Worm (Caenorhabditis elegans) whole organism, L2 larva: ENCODE data around the gene M04G7.2.

Source experiments
- R02D3.7 ChIP-seq: fragments of 150-350 bp; optimal IDR thresholded peaks from 2 replicates; lab custom pipeline; 2014; ENCODE audit warnings: missing biosample characterization, missing genetic modification characterization
- dmd-4 ChIP-seq: sonication (generic microtip); optimal IDR thresholded peaks from 2 replicates; lab custom pipeline; 2017; ENCODE audit warnings: missing biosample characterization, missing genetic modification characterization
- elt-1 ChIP-seq: fragments of 150-350 bp; optimal IDR thresholded peaks from 2 replicates; lab custom pipeline; 2014; ENCODE audit warnings: missing biosample characterization, missing genetic modification characterization
- nhr-129 ChIP-seq: fragments of 150-350 bp; optimal IDR thresholded peaks from 2 replicates; lab custom pipeline; 2014; ENCODE audit warnings: missing biosample characterization, missing genetic modification characterization
- nhr-237 ChIP-seq: fragments of 150-350 bp; optimal IDR thresholded peaks from 2 replicates; lab custom pipeline; 2014; ENCODE audit warnings: missing biosample characterization, missing genetic modification characterization
- nhr-25 ChIP-seq: fragments of 150-350 bp; sonication (generic microtip); optimal IDR thresholded peaks from 3 replicates; lab custom pipeline; 2014; ENCODE audit warnings: missing biosample characterization, missing genetic modification characterization
- snpc-4 ChIP-seq: fragments of 150-350 bp; optimal IDR thresholded peaks from 2 replicates; lab custom pipeline; 2014; ENCODE audit warnings: missing biosample characterization, missing genetic modification characterization
- zag-1 ChIP-seq: fragments of 150-350 bp; optimal IDR thresholded peaks from 2 replicates; lab custom pipeline; 2014; ENCODE audit warnings: missing biosample characterization, missing genetic modification characterization

DNA sequence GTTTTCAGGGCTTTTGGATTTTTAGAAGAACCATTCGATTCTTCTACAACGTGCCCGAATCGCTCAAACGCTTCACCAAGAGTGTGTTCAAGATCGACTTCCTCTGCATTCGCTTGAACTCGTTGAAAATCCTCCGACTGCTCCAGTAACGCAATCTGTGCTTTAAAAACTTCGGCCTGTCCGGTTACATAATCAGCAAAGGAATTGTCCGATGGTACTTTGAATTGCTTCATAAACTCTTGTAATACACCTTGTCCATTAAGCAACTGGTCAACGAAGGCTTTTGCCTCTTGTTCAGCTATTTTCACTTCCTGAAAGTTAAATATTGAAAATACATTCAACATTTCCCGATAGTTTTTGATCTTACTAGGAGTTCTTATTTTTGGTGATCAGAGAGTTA, 40.1 kb downstream of the M04G7.2 start:
- TF ChIP-seq elt-1 (no peak), zag-1 (no peak), snpc-4 (tag; lab: Kevin White, UChicago) (no peak), dmd-4 (tag; lab: Kevin White, UChicago) (no peak), nhr-237 (tag; lab: Kevin White, UChicago) (no peak), R02D3.7 (tag; lab: Kevin White, UChicago) (no peak), nhr-25 (tag; lab: Kevin White, UChicago) (no peak), nhr-129 (tag; lab: Kevin White, UChicago) (no peak)
